Fruit fly (Drosophila melanogaster) whole organism, embryonic: ENCODE data around the gene CG15914.

Source experiments
- Ada2b ChIP-seq: fragments of 200-800 bp; sonication (Bioruptor generic); IDR thresholded peaks from 2 replicates; pipeline ENCODE4 v1.3.6; 2022; ENCODE audit warnings: missing biosample characterization, missing genetic modification characterization
- Adf1 ChIP-seq: fragments of 200-800 bp; sonication (Bioruptor generic); IDR thresholded peaks from 2 replicates; pipeline ENCODE4 v1.3.6; 2022; ENCODE audit warnings: missing biosample characterization, missing genetic modification characterization
- Aef1 ChIP-seq: fragments of 200-800 bp; sonication (Bioruptor generic); IDR thresholded peaks from 3 replicates; pipeline ENCODE4 v1.3.6; 2022; ENCODE audit warnings: missing biosample characterization, missing genetic modification characterization
- Asciz ChIP-seq: fragments of 200-800 bp; sonication (Bioruptor generic); optimal IDR thresholded peaks from 2 replicates; lab custom pipeline; 2017; ENCODE audit warnings: missing biosample characterization, mild to moderate bottlenecking, missing genetic modification characterization, missing genetic modification reagents
- Atf3 ChIP-seq: fragments of 200-800 bp; sonication (Bioruptor generic); optimal IDR thresholded peaks from 3 replicates; lab custom pipeline; 2016; ENCODE audit warnings: missing biosample characterization, missing genetic modification characterization
- CG11456 ChIP-seq: fragments of 200-800 bp; sonication (Bioruptor generic); IDR thresholded peaks from 3 replicates; pipeline ENCODE4 v1.3.6; 2022; ENCODE audit warnings: missing biosample characterization, missing genetic modification characterization
- CG11560 ChIP-seq: fragments of 200-800 bp; sonication (Bioruptor generic); IDR thresholded peaks from 3 replicates; pipeline ENCODE4 v1.3.6; 2022; ENCODE audit warnings: missing biosample characterization, missing genetic modification characterization
- CG12071 ChIP-seq: fragments of 200-800 bp; sonication (Bioruptor generic); optimal IDR thresholded peaks from 3 replicates; lab custom pipeline; 2018; ENCODE audit warnings: missing biosample characterization, mild to moderate bottlenecking, missing genetic modification characterization
- CG13296 ChIP-seq: fragments of 200-800 bp; sonication (Bioruptor generic); optimal IDR thresholded peaks from 3 replicates; lab custom pipeline; 2018; ENCODE audit warnings: missing biosample characterization, mild to moderate bottlenecking, missing genetic modification characterization
- CG13624 ChIP-seq: fragments of 200-800 bp; sonication (Bioruptor generic); optimal IDR thresholded peaks from 2 replicates; lab custom pipeline; 2016; ENCODE audit warnings: missing biosample characterization, missing genetic modification characterization
- CG13894 ChIP-seq: fragments of 200-800 bp; sonication (Bioruptor generic); optimal IDR thresholded peaks from 3 replicates; lab custom pipeline; 2018; ENCODE audit warnings: missing biosample characterization, mild to moderate bottlenecking, missing genetic modification characterization, moderate library complexity
- CG14860 ChIP-seq: fragments of 200-800 bp; sonication (Bioruptor generic); IDR thresholded peaks from 3 replicates; pipeline ENCODE4 v1.3.6; 2022; ENCODE audit warnings: missing biosample characterization, missing genetic modification characterization; ENCODE audit not compliant: partially characterized antibody
- CG15073 ChIP-seq: fragments of 200-800 bp; sonication (Bioruptor generic); optimal IDR thresholded peaks from 2 replicates; lab custom pipeline; 2016; ENCODE audit warnings: missing biosample characterization, missing genetic modification characterization
- CG17385 ChIP-seq: fragments of 200-800 bp; sonication (Bioruptor generic); optimal IDR thresholded peaks from 3 replicates; lab custom pipeline; 2018; ENCODE audit warnings: missing biosample characterization, mild to moderate bottlenecking, missing genetic modification characterization
- CG2129 ChIP-seq: fragments of 200-800 bp; sonication (Bioruptor generic); IDR thresholded peaks from 2 replicates; pipeline ENCODE4 v1.3.6; 2022; ENCODE audit warnings: missing biosample characterization, missing genetic modification characterization; ENCODE audit not compliant: partially characterized antibody
- CG2712 ChIP-seq: fragments of 200-800 bp; optimal IDR thresholded peaks from 3 replicates; lab custom pipeline; 2019; ENCODE audit warnings: missing biosample characterization, mild to moderate bottlenecking, missing genetic modification characterization, moderate library complexity
- CG33557 ChIP-seq: fragments of 200-800 bp; sonication (Bioruptor generic); optimal IDR thresholded peaks from 2 replicates; lab custom pipeline; 2019; ENCODE audit warnings: missing biosample characterization, mild to moderate bottlenecking, missing genetic modification characterization, moderate library complexity
- CG3995 ChIP-seq: fragments of 200-800 bp; sonication (Bioruptor generic); optimal IDR thresholded peaks from 3 replicates; lab custom pipeline; 2016; ENCODE audit warnings: missing biosample characterization, missing genetic modification characterization
- CG4617 ChIP-seq: fragments of 200-800 bp; sonication (Bioruptor generic); optimal IDR thresholded peaks from 3 replicates; lab custom pipeline; 2016; ENCODE audit warnings: missing biosample characterization, missing genetic modification characterization, borderline replicate concordance
- CG7839 ChIP-seq: fragments of 200-800 bp; sonication (Bioruptor generic); optimal IDR thresholded peaks from 3 replicates; lab custom pipeline; 2018; ENCODE audit warnings: missing biosample characterization, mild to moderate bottlenecking, missing genetic modification characterization, moderate library complexity
- CG9797 ChIP-seq: fragments of 200-800 bp; sonication (Bioruptor generic); optimal IDR thresholded peaks from 3 replicates; lab custom pipeline; 2018; ENCODE audit warnings: missing biosample characterization, mild to moderate bottlenecking, missing genetic modification characterization
- Dbx ChIP-seq: fragments of 200-800 bp; sonication (Bioruptor generic); IDR thresholded peaks from 3 replicates; pipeline ENCODE4 v1.3.6; 2022; ENCODE audit warnings: missing biosample characterization, missing genetic modification characterization
- Deaf1 ChIP-seq: fragments of 200-800 bp; optimal IDR thresholded peaks from 3 replicates; lab custom pipeline; 2019; ENCODE audit warnings: missing biosample characterization, mild to moderate bottlenecking, missing genetic modification characterization, moderate library complexity
- Dip2 ChIP-seq: fragments of 200-800 bp; sonication (Bioruptor generic); IDR thresholded peaks from 2 replicates; pipeline ENCODE4 v1.3.6; 2022; ENCODE audit warnings: missing biosample characterization, missing genetic modification characterization
- Doc3 ChIP-seq: fragments of 200-800 bp; sonication (Bioruptor generic); IDR thresholded peaks from 3 replicates; pipeline ENCODE4 v1.3.6; 2022; ENCODE audit warnings: missing biosample characterization, missing genetic modification characterization; ENCODE audit not compliant: partially characterized antibody
- Eip74EF ChIP-seq, 2 experiments: fragments of 200-800 bp in 1 of 2; fragments of >200 bp in 1 of 2; sonication (Bioruptor generic) in 1 of 2; optimal IDR thresholded peaks; 2 replicates each; lab custom pipeline; 2017 to 2019; ENCODE audit warnings: missing biosample characterization in 2 of 2, missing genetic modification characterization in 2 of 2, mild to moderate bottlenecking in 1 of 2, moderate library complexity in 1 of 2
- Ets65A ChIP-seq: fragments of 200-800 bp; sonication (Bioruptor generic); peaks from one replicate; lab custom pipeline; 2016; ENCODE audit warnings: missing biosample characterization, missing genetic modification characterization
- Fer2 ChIP-seq: fragments of 200-800 bp; sonication (Bioruptor generic); optimal IDR thresholded peaks from 2 replicates; lab custom pipeline; 2018; ENCODE audit warnings: missing biosample characterization, mild to moderate bottlenecking, missing genetic modification characterization, moderate library complexity
- HLH4C ChIP-seq: fragments of 200-800 bp; sonication (Bioruptor generic); IDR thresholded peaks from 3 replicates; pipeline ENCODE4 v1.3.6; 2022; ENCODE audit warnings: missing biosample characterization, missing genetic modification characterization; ENCODE audit not compliant: partially characterized antibody
- HmgD ChIP-seq: fragments of 200-800 bp; sonication (Bioruptor generic); optimal IDR thresholded peaks from 3 replicates; lab custom pipeline; 2016; ENCODE audit warnings: missing biosample characterization, missing genetic modification characterization
- Hmx ChIP-seq: fragments of 200-800 bp; sonication (Bioruptor generic); optimal IDR thresholded peaks from 2 replicates; lab custom pipeline; 2016; ENCODE audit warnings: missing biosample characterization, missing genetic modification characterization
- Hr78 ChIP-seq, 2 experiments: fragments of 200-800 bp in 1 of 2; fragments of >200 bp in 1 of 2; sonication (Bioruptor generic) in 1 of 2; optimal IDR thresholded peaks; 2 replicates each; lab custom pipeline; 2017 to 2019; ENCODE audit warnings: missing biosample characterization in 2 of 2, missing genetic modification characterization in 2 of 2, mild to moderate bottlenecking in 1 of 2, moderate library complexity in 1 of 2
- Lim3 ChIP-seq: fragments of 200-800 bp; sonication (Bioruptor generic); IDR thresholded peaks from 2 replicates; pipeline ENCODE4 v1.3.6; 2022; ENCODE audit warnings: missing biosample characterization, missing genetic modification characterization
- Mrtf ChIP-seq: fragments of 200-800 bp; sonication (Bioruptor generic); IDR thresholded peaks from 3 replicates; pipeline ENCODE4 v1.3.6; 2022; ENCODE audit warnings: missing biosample characterization, missing genetic modification characterization
- Ptx1 ChIP-seq: fragments of 200-800 bp; sonication (Bioruptor generic); IDR thresholded peaks from 2 replicates; pipeline ENCODE4 v1.3.6; 2022; ENCODE audit warnings: missing biosample characterization, missing genetic modification characterization
- ase ChIP-seq: fragments of 200-800 bp; sonication (Bioruptor generic); IDR thresholded peaks from 3 replicates; pipeline ENCODE4 v1.3.6; 2022; ENCODE audit warnings: missing biosample characterization, missing genetic modification characterization
- cas ChIP-seq: fragments of 200-800 bp; sonication (Bioruptor generic); IDR thresholded peaks from 2 replicates; pipeline ENCODE4 v1.3.6; 2022; ENCODE audit warnings: missing biosample characterization, missing genetic modification characterization
- cg ChIP-seq: fragments of 200-800 bp; sonication (Bioruptor generic); optimal IDR thresholded peaks from 3 replicates; lab custom pipeline; 2019; ENCODE audit warnings: missing biosample characterization, mild to moderate bottlenecking, missing genetic modification characterization, moderate library complexity
- croc ChIP-seq: fragments of 200-800 bp; sonication (Bioruptor generic); conservative IDR thresholded peaks from 3 replicates; pipeline ENCODE4 v1.3.6; 2022; ENCODE audit warnings: missing biosample characterization, missing genetic modification characterization
- grau ChIP-seq: fragments of 200-800 bp; optimal IDR thresholded peaks from 3 replicates; lab custom pipeline; 2019; ENCODE audit warnings: missing biosample characterization, mild to moderate bottlenecking, missing genetic modification characterization, moderate library complexity
- her ChIP-seq: fragments of 200-800 bp; sonication (Bioruptor generic); optimal IDR thresholded peaks from 2 replicates; lab custom pipeline; 2016; ENCODE audit warnings: missing biosample characterization, missing genetic modification characterization
- kay ChIP-seq: fragments of 200-800 bp; sonication (Bioruptor generic); optimal IDR thresholded peaks from 2 replicates; lab custom pipeline; 2016; ENCODE audit warnings: missing biosample characterization, missing genetic modification characterization
- mld ChIP-seq: fragments of 200-800 bp; sonication (Bioruptor generic); IDR thresholded peaks from 3 replicates; pipeline ENCODE4 v1.3.6; 2022; ENCODE audit warnings: missing biosample characterization, missing genetic modification characterization; ENCODE audit not compliant: partially characterized antibody
- odd ChIP-seq: fragments of 200-800 bp; sonication (Bioruptor generic); optimal IDR thresholded peaks from 2 replicates; lab custom pipeline; 2017; ENCODE audit warnings: missing biosample characterization, mild to moderate bottlenecking, missing genetic modification characterization
- rib ChIP-seq: fragments of 200-800 bp; sonication (Bioruptor generic); IDR thresholded peaks from 2 replicates; pipeline ENCODE4 v1.3.6; 2022; ENCODE audit warnings: missing biosample characterization, missing genetic modification characterization
- shn ChIP-seq: fragments of 200-800 bp; sonication (Bioruptor generic); optimal IDR thresholded peaks from 3 replicates; lab custom pipeline; 2016; ENCODE audit warnings: missing biosample characterization, missing genetic modification characterization
- so ChIP-seq: fragments of 200-800 bp; sonication (Bioruptor generic); IDR thresholded peaks from 3 replicates; pipeline ENCODE4 v1.3.6; 2022; ENCODE audit warnings: missing biosample characterization, missing genetic modification characterization
- wor ChIP-seq: fragments of 200-800 bp; sonication (Bioruptor generic); IDR thresholded peaks from 2 replicates; pipeline ENCODE4 v1.3.6; 2022; ENCODE audit warnings: missing biosample characterization, missing genetic modification characterization

CG15914 gene

DNA sequence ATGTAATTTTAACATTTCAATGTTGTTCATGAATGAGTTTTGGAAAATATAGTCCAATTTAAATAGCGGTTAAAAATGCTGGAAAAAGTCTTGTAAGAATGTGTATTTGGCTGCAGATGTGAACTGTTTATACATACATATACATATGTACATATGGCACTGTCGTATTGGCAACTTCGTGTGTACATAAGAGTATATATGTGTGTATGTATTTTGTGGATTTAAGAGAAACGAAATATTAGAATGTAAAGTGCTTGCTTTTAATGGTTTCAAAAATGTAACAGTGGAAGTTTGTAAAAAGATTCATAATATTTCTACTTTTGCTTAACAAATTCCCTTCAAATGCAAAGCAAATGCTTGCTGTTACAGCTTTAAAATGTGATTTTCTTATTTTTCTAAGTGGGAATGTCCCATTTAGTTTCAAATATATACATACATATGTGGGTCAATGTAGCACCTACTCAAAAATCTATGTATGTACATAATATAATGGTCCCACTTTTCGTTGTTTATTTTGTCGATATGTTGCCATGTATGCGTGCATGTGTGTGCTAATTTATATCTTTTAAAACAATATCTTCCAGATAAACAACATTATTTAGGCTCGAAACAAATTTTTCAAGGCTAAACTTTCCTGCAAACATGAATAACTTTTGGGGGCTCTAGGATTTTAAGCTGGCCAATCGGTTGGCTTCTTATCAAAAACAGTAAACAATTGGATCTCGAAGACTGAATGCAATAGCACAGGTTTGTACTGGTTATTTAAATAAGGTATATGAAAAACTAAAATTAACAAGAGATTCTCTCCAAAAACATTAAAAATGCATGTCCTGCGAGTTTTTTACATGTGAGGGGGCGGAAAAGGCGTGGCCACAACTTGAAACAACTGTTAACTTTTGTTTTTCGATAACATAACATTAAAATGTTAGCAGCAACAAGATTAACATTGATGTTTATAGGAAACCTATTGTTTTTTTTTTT lies 17.8 kb downstream of the CG15914 start (continued):
- no peak for TF ChIP-seq CG9797 (GFP tag; lab: Kevin White, UChicago)
- no peak for TF ChIP-seq CG11560 (tag; lab: Robert Waterston, UW)
- peak; percentile 53 for TF ChIP-seq cg (GFP tag; lab: Kevin White, UChicago)
- peak; percentile 20; the same call in 1 of the 2 replicates for TF ChIP-seq rib
- peak; percentile 69 for TF ChIP-seq CG17385 (GFP tag; lab: Kevin White, UChicago)
- no peak for TF ChIP-seq shn (GFP tag; lab: Kevin White, UChicago)
- TF ChIP-seq Atf3, result no peak
- TF ChIP-seq cas (GFP tag; lab: Robert Waterston, UW), result no peak
- no peak for TF ChIP-seq grau (tag; lab: Kevin White, UChicago)
- TF ChIP-seq CG14860 (GFP tag; lab: Robert Waterston, UW), result no peak
- no peak for TF ChIP-seq CG12071
- peak; percentile 94 for TF ChIP-seq CG13296
- TF ChIP-seq CG11456 (GFP tag; lab: Robert Waterston, UW), result no peak
- TF ChIP-seq kay (GFP tag; lab: Kevin White, UChicago), result peak; percentile 31
- no peak for TF ChIP-seq CG7839 (tag; lab: Kevin White, UChicago)
- no peak for TF ChIP-seq Doc3
- TF ChIP-seq her (GFP tag; lab: Kevin White, UChicago), result peak; percentile 42
- TF ChIP-seq CG33557 (GFP tag; lab: Kevin White, UChicago), result peak; percentile 53
- TF ChIP-seq HLH4C (GFP tag; lab: Robert Waterston, UW), result no peak
- TF ChIP-seq Mrtf (GFP tag; lab: Robert Waterston, UW), result no peak
- TF ChIP-seq Eip74EF (GFP tag; optimal IDR thresholded peaks at IDR 0.05; lab: Kevin White, UChicago), result no peak
- TF ChIP-seq Lim3 (GFP tag; lab: Robert Waterston, UW), result no peak
- TF ChIP-seq CG13624, result peak; percentile 47
- no peak for TF ChIP-seq CG4617
- TF ChIP-seq CG3995, result no peak
- TF ChIP-seq wor (GFP tag; lab: Robert Waterston, UW), result no peak
- no peak for TF ChIP-seq Deaf1
- TF ChIP-seq CG13894, result no peak
- TF ChIP-seq Fer2 (tag; lab: Kevin White, UChicago), result peak; percentile 57
- TF ChIP-seq croc (GFP tag; lab: Robert Waterston, UW), result no peak
- no peak for TF ChIP-seq ase (GFP tag; lab: Robert Waterston, UW)
- no peak for TF ChIP-seq CG2712 (tag; lab: Kevin White, UChicago)
- no peak for TF ChIP-seq Asciz (GFP tag; lab: Kevin White, UChicago)
- TF ChIP-seq HmgD (GFP tag; lab: Kevin White, UChicago), result no peak
- no peak for TF ChIP-seq CG15073 (GFP tag; lab: Kevin White, UChicago)
- no peak for TF ChIP-seq CG2129 (GFP tag; lab: Robert Waterston, UW)
- TF ChIP-seq Ets65A (GFP tag; lab: Kevin White, UChicago), result no peak
- TF ChIP-seq Adf1, result 0 out of 2 replicates have a peak, but pooled peaks have one; percentile 18
- no peak for TF ChIP-seq Dip2 (GFP tag; lab: Robert Waterston, UW)
- TF ChIP-seq Hmx, result no peak
- no peak for TF ChIP-seq odd (GFP tag; lab: Kevin White, UChicago)
- peak; percentile 82; the same call in 2 of the 3 replicates for TF ChIP-seq so (GFP tag; lab: Robert Waterston, UW)
- TF ChIP-seq Hr78 (GFP tag; optimal IDR thresholded peaks at IDR 0.05; lab: Kevin White, UChicago), result no peak
- no peak for TF ChIP-seq mld (GFP tag; lab: Robert Waterston, UW)
- no peak for TF ChIP-seq Aef1
- TF ChIP-seq Ptx1, result no peak
- peak; percentile 53; the same call in 1 of the 3 replicates for TF ChIP-seq Dbx (GFP tag; lab: Robert Waterston, UW)
- TF ChIP-seq Ada2b, result peak; percentile 23; the same call in 1 of the 2 replicates
